Fruit fly (Drosophila melanogaster): ENCODE measurements around the gene CG6204.

CG6204 gene

DNA sequence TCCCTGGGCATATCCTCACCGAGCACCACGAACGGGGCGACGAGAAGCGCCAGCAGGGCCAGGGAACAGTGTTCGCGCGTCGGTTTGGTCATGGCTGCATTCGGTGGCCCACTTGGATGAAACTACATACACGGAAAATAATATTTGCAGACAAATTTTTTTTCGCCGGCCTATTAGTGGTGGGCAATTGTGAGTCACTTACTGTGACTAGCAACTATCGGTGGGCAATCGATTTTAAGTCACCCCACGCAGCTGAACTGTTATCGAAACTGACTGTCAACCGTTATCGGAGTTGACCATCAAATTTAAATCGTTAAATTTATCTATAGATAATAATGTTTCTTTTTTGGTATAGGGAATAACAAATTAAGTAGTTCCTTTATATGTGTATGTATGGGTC is 24.3 kb upstream of the CG6204 start, which contains the start of gene CG5510 (continued):
- peak; percentile 57 for TF ChIP-seq CG9797 (GFP tag; optimal IDR thresholded peaks at IDR 0.05)
- no peak for TF ChIP-seq seq (GFP tag; IDR thresholded peaks at IDR 0.05)
- no peak for TF ChIP-seq CG10366 (GFP tag; IDR thresholded peaks at IDR 0.05)
- peak; percentile 96 for TF ChIP-seq hb (GFP tag; IDR thresholded peaks at IDR 0.05; ENCODE audit: partially characterized antibody)
- peak; percentile 11 for TF ChIP-seq dmrt11E (tag; optimal IDR thresholded peaks at IDR 0.05)
- TF ChIP-seq Dek (tag; optimal IDR thresholded peaks at IDR 0.05) = peak; percentile 32
- TF ChIP-seq twi (tag; optimal IDR thresholded peaks at IDR 0.05) = no peak
- TF ChIP-seq D19B (GFP tag; optimal IDR thresholded peaks at IDR 0.05) = no peak
- no peak for TF ChIP-seq gem (tag; optimal IDR thresholded peaks at IDR 0.05)
- TF ChIP-seq danr (GFP tag; IDR thresholded peaks at IDR 0.05) = no peak
- TF ChIP-seq Taf1 (GFP tag; IDR thresholded peaks at IDR 0.05) = no peak
- no peak for TF ChIP-seq Abd-B (GFP tag; optimal IDR thresholded peaks at IDR 0.05)
- TF ChIP-seq CG9215 (GFP tag; IDR thresholded peaks at IDR 0.05) = peak; percentile 34; the same call in 1 of the 2 replicates
- no peak for TF ChIP-seq CG7372 (GFP tag; IDR thresholded peaks at IDR 0.05)
- TF ChIP-seq dati (GFP tag; IDR thresholded peaks at IDR 0.05) = no peak
- TF ChIP-seq CG3995 (GFP tag; optimal IDR thresholded peaks at IDR 0.05) = peak; percentile 100
- peak; percentile 67 for TF ChIP-seq shn (GFP tag; optimal IDR thresholded peaks at IDR 0.05)
- no peak for TF ChIP-seq Hey (tag; optimal IDR thresholded peaks at IDR 0.05)
- TF ChIP-seq HLH54F (GFP tag; optimal IDR thresholded peaks at IDR 0.05) = peak; percentile 58
- TF ChIP-seq Deaf1 (tag; optimal IDR thresholded peaks at IDR 0.05) = no peak
- no peak for TF ChIP-seq pan (optimal IDR thresholded peaks at IDR 0.05)
- peak in 1 of 2 experiments; percentile 53 for TF ChIP-seq pan (GFP tag; optimal IDR thresholded peaks at IDR 0.05 in 1 of 2, IDR thresholded peaks at IDR 0.05 in 1 of 2)
- TF ChIP-seq Hand (GFP tag; optimal IDR thresholded peaks at IDR 0.05) = no peak
- TF ChIP-seq HmgZ (tag; optimal IDR thresholded peaks at IDR 0.05) = peak; percentile 86
- TF ChIP-seq CG4424 (GFP tag; optimal IDR thresholded peaks at IDR 0.05) = peak; percentile 19
- peak; percentile 100 for TF ChIP-seq Dref (GFP tag; IDR thresholded peaks at IDR 0.05)
- no peak for TF ChIP-seq CG16863 (GFP tag; optimal IDR thresholded peaks at IDR 0.05)
- TF ChIP-seq gcm (GFP tag; optimal IDR thresholded peaks at IDR 0.05) = no peak
- TF ChIP-seq CG10959 (GFP tag; IDR thresholded peaks at IDR 0.05) = no peak
- peak; percentile 21 for TF ChIP-seq Meics (GFP tag; optimal IDR thresholded peaks at IDR 0.05)
- peak; percentile 98 for TF ChIP-seq bbx (GFP tag; IDR thresholded peaks at IDR 0.05; ENCODE audit: partially characterized antibody)
- no peak for TF ChIP-seq Vsx1 (GFP tag; optimal IDR thresholded peaks at IDR 0.05)
- peak; percentile 65 for TF ChIP-seq Antp (GFP tag; optimal IDR thresholded peaks at IDR 0.05)
- TF ChIP-seq wek (GFP tag; optimal IDR thresholded peaks at IDR 0.05) = no peak
- TF ChIP-seq CG18599 (GFP tag; optimal IDR thresholded peaks at IDR 0.05) = no peak
- peak; percentile 97 for TF ChIP-seq Doc3 (GFP tag; IDR thresholded peaks at IDR 0.05; ENCODE audit: partially characterized antibody)
- peak; percentile 94 for TF ChIP-seq CG2116 (GFP tag; optimal IDR thresholded peaks at IDR 0.05)
- no peak for TF ChIP-seq CG43689 (GFP tag; IDR thresholded peaks at IDR 0.05)
- peak; percentile 83 for TF ChIP-seq NFAT (GFP tag; IDR thresholded peaks at IDR 0.05)
- no peak for TF ChIP-seq CG15011 (GFP tag; optimal IDR thresholded peaks at IDR 0.05)
- TF ChIP-seq MESR4 (GFP tag; optimal IDR thresholded peaks at IDR 0.05) = peak; percentile 90
- peak; percentile 52 for TF ChIP-seq CG1792 (GFP tag; optimal IDR thresholded peaks at IDR 0.05)
- no peak for TF ChIP-seq lov (optimal IDR thresholded peaks at IDR 0.05)
- TF ChIP-seq lov (GFP tag; IDR thresholded peaks at IDR 0.05) = 0 out of 3 replicates have a peak, but pooled peaks have one; percentile 20
- peak; percentile 32 for TF ChIP-seq sd (tag; optimal IDR thresholded peaks at IDR 0.05)
- TF ChIP-seq CG10267 (tag; optimal IDR thresholded peaks at IDR 0.05) = peak; percentile 59
- no peak for TF ChIP-seq dimm (GFP tag; IDR thresholded peaks at IDR 0.05)
- peak; percentile 46 for TF ChIP-seq phol (tag; optimal IDR thresholded peaks at IDR 0.05)
- peak; percentile 65 for TF ChIP-seq CG32532 (GFP tag; IDR thresholded peaks at IDR 0.05)
- TF ChIP-seq slbo (GFP tag; IDR thresholded peaks at IDR 0.05) = peak; percentile 78
- TF ChIP-seq unc-4 (GFP tag; IDR thresholded peaks at IDR 0.05; ENCODE audit: partially characterized antibody) = peak; percentile 98
- TF ChIP-seq ham (GFP tag; IDR thresholded peaks at IDR 0.05) = no peak
